Fruit fly (Drosophila melanogaster) whole organism, wandering third instar larva: ENCODE measurements around the gene Vajk2.

Experiments used
- Abd-B ChIP-seq: fragments of >200 bp; optimal IDR thresholded peaks from 2 replicates; lab custom pipeline; 2017; ENCODE audit warnings: missing biosample characterization, missing genetic modification characterization
- Myc ChIP-seq: fragments of >200 bp; optimal IDR thresholded peaks from 2 replicates; lab custom pipeline; 2017
- N ChIP-seq: fragments of >200 bp; optimal IDR thresholded peaks from 2 replicates; lab custom pipeline; 2018; ENCODE audit warnings: missing biosample characterization, missing external identifiers, missing genetic modification characterization
- OdsH ChIP-seq: fragments of 200-800 bp; sonication (Bioruptor generic); optimal IDR thresholded peaks from 2 replicates; lab custom pipeline; 2016; ENCODE audit warnings: missing biosample characterization, mild to moderate bottlenecking, missing genetic modification characterization
- Sp1 ChIP-seq: fragments of 200-800 bp; sonication (Bioruptor generic); optimal IDR thresholded peaks from 3 replicates; lab custom pipeline; 2019; ENCODE audit warnings: missing biosample characterization, mild to moderate bottlenecking, missing genetic modification characterization, moderate library complexity
- dl ChIP-seq, 2 experiments: fragments of 175-275, 200-275 bp in 1 of 2; fragments of 200-275 bp in 1 of 2; sonication (Bioruptor generic); optimal IDR thresholded peaks; lab custom pipeline; 2018; ENCODE audit warnings: mild to moderate bottlenecking in 2 of 2, missing biosample characterization in 2 of 2, missing genetic modification characterization in 2 of 2, moderate library complexity in 2 of 2; ENCODE audit not compliant: partially characterized antibody in 2 of 2, insufficient read depth in 1 of 2
- ey ChIP-seq: fragments of 200-800 bp; sonication (Bioruptor generic); optimal IDR thresholded peaks from 2 replicates; lab custom pipeline; 2016; ENCODE audit warnings: missing biosample characterization, missing genetic modification characterization
- foxo ChIP-seq, 2 experiments: fragments of 200-800 bp; sonication (Bioruptor generic); optimal IDR thresholded peaks; 2 replicates in 1 of 2; 3 replicates in 1 of 2; lab custom pipeline; 2016 to 2017; ENCODE audit warnings: missing biosample characterization in 2 of 2, missing genetic modification characterization in 2 of 2
- jim ChIP-seq: fragments of 175-275, 200-325 bp; sonication (Bioruptor generic); optimal IDR thresholded peaks from 2 replicates; lab custom pipeline; 2016; ENCODE audit warnings: missing biosample characterization, mild to moderate bottlenecking, missing genetic modification characterization
- lola ChIP-seq: fragments of >200 bp; optimal IDR thresholded peaks from 2 replicates; lab custom pipeline; 2017; ENCODE audit warnings: missing biosample characterization, missing genetic modification characterization
- pan ChIP-seq: fragments of >200 bp; optimal IDR thresholded peaks from 2 replicates; lab custom pipeline; 2017
- psq ChIP-seq: fragments of 200-800 bp; sonication (Bioruptor generic); optimal IDR thresholded peaks from 3 replicates; lab custom pipeline; 2017; ENCODE audit warnings: missing biosample characterization, mild to moderate bottlenecking, missing genetic modification characterization, moderate library complexity
- rgr ChIP-seq: fragments of 200-800 bp; sonication (Bioruptor generic); optimal IDR thresholded peaks from 3 replicates; lab custom pipeline; 2016; ENCODE audit warnings: missing biosample characterization, mild to moderate bottlenecking, missing genetic modification characterization
- woc ChIP-seq: sonication (Bioruptor generic); optimal IDR thresholded peaks from 2 replicates; lab custom pipeline; 2016; ENCODE audit warnings: missing biosample characterization, mild to moderate bottlenecking, missing genetic modification characterization

DNA sequence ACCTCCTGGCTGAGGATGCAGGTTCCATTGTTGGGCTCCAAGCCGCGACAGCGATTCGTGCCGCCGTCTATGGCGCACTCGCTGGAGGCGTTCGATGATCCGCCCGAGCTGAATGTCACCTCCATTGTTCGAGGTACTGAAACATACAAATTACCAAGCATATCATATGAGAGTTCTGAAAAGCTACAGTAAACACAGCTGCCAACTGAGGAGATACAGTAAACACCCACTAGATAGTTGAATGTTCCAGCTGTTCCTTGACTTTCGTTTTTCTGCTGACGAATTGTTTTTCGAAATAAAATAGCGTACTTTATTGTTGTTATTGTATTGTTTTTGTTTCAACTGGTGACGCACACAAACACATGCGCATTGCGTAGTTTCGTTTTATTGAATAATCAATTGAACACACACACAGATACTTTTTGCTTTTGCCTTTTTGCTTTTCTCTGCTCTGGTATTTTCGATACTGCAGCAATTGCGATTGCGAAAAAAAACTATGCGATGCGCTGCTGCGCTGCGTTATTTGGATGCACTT lies 30.6 kb downstream of the Vajk2 start:
- no peak for TF ChIP-seq pan
- TF ChIP-seq N (GFP tag; lab: Kevin White, UChicago), result no peak
- TF ChIP-seq lola (GFP tag; lab: Kevin White, UChicago), result no peak
- no peak for TF ChIP-seq psq (GFP tag; lab: Kevin White, UChicago)
- TF ChIP-seq rgr (GFP tag; lab: Kevin White, UChicago), result no peak
- TF ChIP-seq OdsH (GFP tag; lab: Kevin White, UChicago), result no peak
- TF ChIP-seq woc, result no peak
- no peak for TF ChIP-seq Myc (lab: Kevin White, UChicago)
- TF ChIP-seq Abd-B (GFP tag; lab: Kevin White, UChicago), result no peak
- no peak for TF ChIP-seq foxo (GFP tag; optimal IDR thresholded peaks at IDR 0.05; lab: Kevin White, UChicago)
- TF ChIP-seq ey (GFP tag; lab: Kevin White, UChicago), result no peak
- TF ChIP-seq jim, result no peak
- no peak for TF ChIP-seq Sp1 (GFP tag; lab: Kevin White, UChicago)
- TF ChIP-seq dl (GFP tag; optimal IDR thresholded peaks at IDR 0.05; lab: Kevin White, UChicago; ENCODE audit: insufficient read depth in 1 of 2, partially characterized antibody in 2 of 2), result no peak
